Worm (Caenorhabditis elegans) whole organism, L2 larva: ENCODE results near the gene Y67H2A.2.

Experiments used
- C34F6.9 ChIP-seq: fragments of 150-350 bp; optimal IDR thresholded peaks from 2 replicates; lab custom pipeline; 2014; ENCODE audit warnings: missing biosample characterization, missing genetic modification characterization
- F13H6.1 ChIP-seq: sonication (generic microtip); optimal IDR thresholded peaks from 2 replicates; lab custom pipeline; 2016; ENCODE audit warnings: missing genetic modification characterization, missing compliant biosample characterization
- R02D3.7 ChIP-seq: fragments of 150-350 bp; optimal IDR thresholded peaks from 2 replicates; lab custom pipeline; 2014; ENCODE audit warnings: missing biosample characterization, missing genetic modification characterization
- Y55F3AM.14 ChIP-seq: fragments of 200-800 bp; sonication (Bioruptor generic); optimal IDR thresholded peaks from 2 replicates; lab custom pipeline; 2018; ENCODE audit warnings: mild to moderate bottlenecking, missing genetic modification characterization, missing compliant biosample characterization
- ZK546.5 ChIP-seq: sonication (generic microtip); optimal IDR thresholded peaks from 2 replicates; lab custom pipeline; 2017; ENCODE audit warnings: missing biosample characterization, missing genetic modification characterization
- alr-1 ChIP-seq: fragments of 150-350 bp; optimal IDR thresholded peaks from 2 replicates; lab custom pipeline; 2014; ENCODE audit warnings: missing biosample characterization, missing genetic modification characterization
- aly-2 ChIP-seq: fragments of 150-350 bp; optimal IDR thresholded peaks from 2 replicates; lab custom pipeline; 2014; ENCODE audit warnings: missing biosample characterization, missing genetic modification characterization
- ama-1 ChIP-seq: fragments of 150-350 bp; optimal IDR thresholded peaks from 2 replicates; lab custom pipeline; 2018; ENCODE audit warnings: inconsistent platforms
- blmp-1 ChIP-seq: sonication (generic microtip); optimal IDR thresholded peaks from 2 replicates; lab custom pipeline; 2017; ENCODE audit warnings: missing genetic modification characterization, mild to moderate bottlenecking, missing compliant biosample characterization, antibody characterized with exemption, moderate library complexity; ENCODE audit not compliant: insufficient read depth
- ceh-16 ChIP-seq: fragments of 150-350 bp; optimal IDR thresholded peaks from 2 replicates; lab custom pipeline; 2014; ENCODE audit warnings: missing biosample characterization, missing genetic modification characterization
- ceh-82 ChIP-seq: fragments of 150-350 bp; optimal IDR thresholded peaks from 2 replicates; lab custom pipeline; 2014; ENCODE audit warnings: missing biosample characterization, missing genetic modification characterization
- crh-2 ChIP-seq: sonication (generic microtip); optimal IDR thresholded peaks from 2 replicates; lab custom pipeline; 2017; ENCODE audit warnings: missing biosample characterization, missing genetic modification characterization
- dmd-4 ChIP-seq: sonication (generic microtip); optimal IDR thresholded peaks from 2 replicates; lab custom pipeline; 2017; ENCODE audit warnings: missing biosample characterization, missing genetic modification characterization
- egl-27 ChIP-seq: sonication (generic microtip); optimal IDR thresholded peaks from 3 replicates; lab custom pipeline; 2017; ENCODE audit warnings: missing biosample characterization, missing genetic modification reagents, missing genetic modification characterization
- elt-1 ChIP-seq: fragments of 150-350 bp; optimal IDR thresholded peaks from 2 replicates; lab custom pipeline; 2014; ENCODE audit warnings: missing biosample characterization, missing genetic modification characterization
- fos-1 ChIP-seq: fragments of 150-350 bp; optimal IDR thresholded peaks from 2 replicates; lab custom pipeline; 2014; ENCODE audit warnings: missing biosample characterization, missing genetic modification characterization
- gmeb-1 ChIP-seq: fragments of 150-350 bp; optimal IDR thresholded peaks from 2 replicates; lab custom pipeline; 2014; ENCODE audit warnings: missing biosample characterization, missing genetic modification characterization
- lin-11 ChIP-seq: fragments of 150-350 bp; sonication (generic microtip); optimal IDR thresholded peaks from 2 replicates; lab custom pipeline; 2014; ENCODE audit warnings: missing biosample characterization, missing genetic modification characterization, inconsistent platforms, mixed read lengths
- lin-13 ChIP-seq: fragments of 150-350 bp; optimal IDR thresholded peaks from 2 replicates; lab custom pipeline; 2014; ENCODE audit warnings: missing biosample characterization, missing genetic modification reagents, missing genetic modification characterization
- lin-39 ChIP-seq: fragments of 150-350 bp; optimal IDR thresholded peaks from 2 replicates; lab custom pipeline; 2014; ENCODE audit warnings: missing biosample characterization, missing genetic modification reagents, missing genetic modification characterization
- lsy-2 ChIP-seq, 2 experiments: fragments of 150-350 bp in 1 of 2; sonication (generic microtip) in 1 of 2; optimal IDR thresholded peaks; 2 replicates each; lab custom pipeline; 2014 to 2017; ENCODE audit warnings: missing biosample characterization in 2 of 2, missing genetic modification characterization in 2 of 2
- mab-5 ChIP-seq: fragments of 150-350 bp; optimal IDR thresholded peaks from 2 replicates; lab custom pipeline; 2014; ENCODE audit warnings: missing biosample characterization, missing genetic modification characterization
- mbf-1 ChIP-seq: sonication (generic microtip); optimal IDR thresholded peaks from 2 replicates; lab custom pipeline; 2017; ENCODE audit warnings: missing biosample characterization, missing genetic modification characterization
- mdl-1 ChIP-seq, 2 experiments: fragments of 150-350 bp in 1 of 2; sonication (generic microtip) in 1 of 2; optimal IDR thresholded peaks; 2 replicates each; lab custom pipeline; 2017; ENCODE audit warnings: missing biosample characterization in 2 of 2, missing genetic modification characterization in 2 of 2
- nhr-10 ChIP-seq: sonication (generic microtip); optimal IDR thresholded peaks from 2 replicates; lab custom pipeline; 2017; ENCODE audit warnings: missing biosample characterization, missing genetic modification characterization
- nhr-11 ChIP-seq: fragments of 150-350 bp; optimal IDR thresholded peaks from 2 replicates; lab custom pipeline; 2014; ENCODE audit warnings: missing biosample characterization, missing genetic modification characterization
- nhr-12 ChIP-seq: fragments of 150-350 bp; optimal IDR thresholded peaks from 2 replicates; lab custom pipeline; 2014; ENCODE audit warnings: missing biosample characterization, missing genetic modification characterization
- nhr-21 ChIP-seq: fragments of 150-350 bp; optimal IDR thresholded peaks from 2 replicates; lab custom pipeline; 2014; ENCODE audit warnings: missing biosample characterization, missing genetic modification characterization
- nhr-23 ChIP-seq: fragments of 150-350 bp; optimal IDR thresholded peaks from 2 replicates; lab custom pipeline; 2014; ENCODE audit warnings: missing biosample characterization, missing genetic modification reagents, missing genetic modification characterization
- nhr-237 ChIP-seq: fragments of 150-350 bp; optimal IDR thresholded peaks from 2 replicates; lab custom pipeline; 2014; ENCODE audit warnings: missing biosample characterization, missing genetic modification characterization
- nhr-25 ChIP-seq: fragments of 150-350 bp; sonication (generic microtip); optimal IDR thresholded peaks from 3 replicates; lab custom pipeline; 2014; ENCODE audit warnings: missing biosample characterization, missing genetic modification characterization
- nhr-6 ChIP-seq: fragments of 150-350 bp; optimal IDR thresholded peaks from 2 replicates; lab custom pipeline; 2014; ENCODE audit warnings: missing biosample characterization, missing genetic modification characterization
- nhr-77 ChIP-seq: fragments of 150-350 bp; optimal IDR thresholded peaks from 2 replicates; lab custom pipeline; 2014; ENCODE audit warnings: missing biosample characterization, missing genetic modification characterization
- peb-1 ChIP-seq: fragments of 150-350 bp; optimal IDR thresholded peaks from 2 replicates; lab custom pipeline; 2014; ENCODE audit warnings: missing biosample characterization, missing genetic modification characterization
- sem-4 ChIP-seq: fragments of 150-350 bp; optimal IDR thresholded peaks from 2 replicates; lab custom pipeline; 2014; ENCODE audit warnings: missing biosample characterization, missing genetic modification reagents, missing genetic modification characterization
- skn-1 ChIP-seq: sonication (generic microtip); optimal IDR thresholded peaks from 2 replicates; lab custom pipeline; 2017; ENCODE audit warnings: missing biosample characterization, missing genetic modification characterization
- sma-3 ChIP-seq: sonication (generic microtip); optimal IDR thresholded peaks from 2 replicates; lab custom pipeline; 2016; ENCODE audit warnings: missing genetic modification reagents, missing genetic modification characterization, missing compliant biosample characterization
- sma-9 ChIP-seq, 2 experiments: fragments of 150-350 bp in 1 of 2; sonication (generic microtip) in 1 of 2; optimal IDR thresholded peaks; 2 replicates each; lab custom pipeline; 2014 to 2016; ENCODE audit warnings: missing genetic modification characterization in 2 of 2, mild to moderate bottlenecking in 1 of 2, missing biosample characterization in 1 of 2, missing compliant biosample characterization in 1 of 2, missing genetic modification reagents in 1 of 2, moderate library complexity in 1 of 2
- snpc-4 ChIP-seq: fragments of 150-350 bp; optimal IDR thresholded peaks from 2 replicates; lab custom pipeline; 2014; ENCODE audit warnings: missing biosample characterization, missing genetic modification characterization
- unc-39 ChIP-seq: fragments of 150-350 bp; optimal IDR thresholded peaks from 2 replicates; lab custom pipeline; 2014; ENCODE audit warnings: missing biosample characterization, missing genetic modification characterization
- unc-55 ChIP-seq: fragments of 150-350 bp; sonication (generic microtip); optimal IDR thresholded peaks from 3 replicates; lab custom pipeline; 2014; ENCODE audit warnings: missing biosample characterization, missing genetic modification reagents, missing genetic modification characterization
- unc-62 ChIP-seq: fragments of 150-350 bp; optimal IDR thresholded peaks from 2 replicates; lab custom pipeline; 2014; ENCODE audit warnings: missing biosample characterization, missing genetic modification reagents, missing genetic modification characterization
- zag-1 ChIP-seq: fragments of 150-350 bp; optimal IDR thresholded peaks from 2 replicates; lab custom pipeline; 2014; ENCODE audit warnings: missing biosample characterization, missing genetic modification characterization
- ztf-1 ChIP-seq: fragments of 200-800 bp; sonication (Bioruptor generic); conservative IDR thresholded peaks from 2 replicates; pipeline ENCODE4 v1.3.6; 2022; ENCODE audit warnings: missing genetic modification characterization, missing compliant biosample characterization
- ztf-11 ChIP-seq: sonication (generic microtip); optimal IDR thresholded peaks from 2 replicates; lab custom pipeline; 2017; ENCODE audit warnings: missing biosample characterization, missing genetic modification characterization

The Y67H2A.2 gene

ce11 chrIV:13322429-13322828 is 24.8 kb upstream of the Y67H2A.2 start (continued):
- TF ChIP-seq sem-4 (tag; lab: Kevin White, UChicago), result peak; percentile 45
- peak in 1 of 2 experiments; percentile 82 for TF ChIP-seq lsy-2 (tag; optimal IDR thresholded peaks at IDR 0.05; lab: Kevin White, UChicago)
- TF ChIP-seq mdl-1 (tag; optimal IDR thresholded peaks at IDR 0.05; lab: Kevin White, UChicago), result peak in 1 of 2 experiments; percentile 64
- peak; percentile 53 for TF ChIP-seq nhr-25 (tag; lab: Kevin White, UChicago)
- no peak for TF ChIP-seq ZK546.5 (tag; lab: Kevin White, UChicago)
- no peak for TF ChIP-seq ceh-82
- peak; percentile 88 for TF ChIP-seq nhr-21 (tag; lab: Kevin White, UChicago)

- TF ChIP-seq sma-3 (GFP tag; lab: Kevin White, UChicago) (no peak), lsy-2 (tag; optimal IDR thresholded peaks at IDR 0.05; lab: Kevin White, UChicago) (no peak), nhr-77 (tag; lab: Kevin White, UChicago) (no peak), lin-11 (tag; lab: Kevin White, UChicago) (no peak), ama-1 (lab: Kevin White, UChicago) (no peak), nhr-23 (tag; lab: Kevin White, UChicago) (no peak), ztf-1 (no peak), nhr-12 (tag; lab: Kevin White, UChicago) (no peak), zag-1 (tag; lab: Kevin White, UChicago) (no peak), unc-55 (GFP tag; lab: Kevin White, UChicago) (no peak), mab-5 (no peak), blmp-1 (no peak), ztf-11 (tag; lab: Kevin White, UChicago) (no peak)
Observed at ce11 chrIV:13319886-13320650, 22.4 kb upstream of the Y67H2A.2 start.

ce11 chrIV:13318773-13319172 is 21.2 kb upstream of the Y67H2A.2 start:
- TF ChIP-seq ztf-1 (no peak), mab-5 (no peak), Y55F3AM.14 (GFP tag; lab: Kevin White, UChicago) (peak; percentile 8), unc-39 (no peak), nhr-237 (tag; lab: Kevin White, UChicago) (no peak), alr-1 (no peak), ceh-82 (no peak), ceh-16 (tag; lab: Kevin White, UChicago) (no peak), mdl-1 (tag; optimal IDR thresholded peaks at IDR 0.05; lab: Kevin White, UChicago) (no peak), dmd-4 (tag; lab: Kevin White, UChicago) (no peak), ama-1 (lab: Kevin White, UChicago) (peak; percentile 18), blmp-1 (peak; percentile 6), lin-39 (tag; lab: Kevin White, UChicago) (no peak), sem-4 (tag; lab: Kevin White, UChicago) (no peak), unc-62 (no peak), nhr-23 (tag; lab: Kevin White, UChicago) (no peak), R02D3.7 (tag; lab: Kevin White, UChicago) (no peak), sma-9 (GFP tag; optimal IDR thresholded peaks at IDR 0.05; lab: Kevin White, UChicago) (peak; percentile 81), sma-9 (tag; optimal IDR thresholded peaks at IDR 0.05; lab: Kevin White, UChicago) (no peak), fos-1 (peak; percentile 86), nhr-77 (tag; lab: Kevin White, UChicago) (no peak), ztf-11 (tag; lab: Kevin White, UChicago) (no peak), unc-55 (GFP tag; lab: Kevin White, UChicago) (no peak), C34F6.9 (tag; lab: Kevin White, UChicago) (no peak), nhr-21 (tag; lab: Kevin White, UChicago) (peak; percentile 88), crh-2 (tag; lab: Kevin White, UChicago) (peak; percentile 92), nhr-6 (tag; lab: Kevin White, UChicago) (peak; percentile 42), skn-1 (tag; lab: Kevin White, UChicago) (peak; percentile 67), aly-2 (no peak), nhr-12 (tag; lab: Kevin White, UChicago) (no peak), sma-3 (GFP tag; lab: Kevin White, UChicago) (peak; percentile 61), snpc-4 (no peak), F13H6.1 (tag; lab: Kevin White, UChicago) (no peak), egl-27 (tag; lab: Kevin White, UChicago) (peak; percentile 22), mbf-1 (tag; lab: Kevin White, UChicago) (no peak), peb-1 (tag; lab: Kevin White, UChicago) (no peak), zag-1 (tag; lab: Kevin White, UChicago) (no peak), lin-11 (tag; lab: Kevin White, UChicago) (no peak), nhr-25 (tag; lab: Kevin White, UChicago) (peak; percentile 40), nhr-11 (tag; lab: Kevin White, UChicago) (no peak), elt-1 (tag; lab: Kevin White, UChicago) (no peak), ZK546.5 (tag; lab: Kevin White, UChicago) (no peak), nhr-10 (tag; lab: Kevin White, UChicago) (no peak), lsy-2 (tag; optimal IDR thresholded peaks at IDR 0.05; lab: Kevin White, UChicago) (peak in 1 of 2 experiments; percentile 43), lin-13 (GFP tag; lab: Kevin White, UChicago) (peak; percentile 60), gmeb-1 (tag; lab: Kevin White, UChicago) (peak; percentile 51)
